Worm (Caenorhabditis elegans): ENCODE data around the gene npr-40.

DNA sequence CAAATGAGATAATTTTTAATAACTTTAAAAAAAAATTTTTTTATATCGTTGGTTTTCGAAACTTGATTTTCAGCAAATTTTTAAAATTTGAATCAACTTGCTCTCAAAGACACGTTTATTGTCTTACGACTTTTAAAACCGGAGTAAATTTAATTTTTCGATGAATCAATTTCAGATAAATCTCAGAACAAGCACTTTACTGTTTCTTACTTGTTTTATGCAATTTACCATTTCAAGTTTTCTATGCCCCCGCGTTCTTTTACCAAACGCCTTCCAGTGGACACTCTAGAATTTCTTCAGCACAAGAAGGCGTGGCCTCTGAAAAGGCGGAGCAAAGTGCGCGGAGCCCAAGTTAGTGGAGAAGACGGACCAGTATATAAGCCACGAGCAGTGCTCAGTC, 37.5 kb upstream of the npr-40 start, which contains the start of gene flp-8:
- no peak for TF ChIP-seq mab-9 (GFP tag; IDR thresholded peaks at IDR 0.05)
- TF ChIP-seq elt-3 (tag; optimal IDR thresholded peaks at IDR 0.05) = no peak
- no peak for TF ChIP-seq zag-1 (tag; optimal IDR thresholded peaks at IDR 0.05)
- no peak for TF ChIP-seq nhr-11 (tag; optimal IDR thresholded peaks at IDR 0.05)
- TF ChIP-seq ama-1 (optimal IDR thresholded peaks at IDR 0.05) = no peak
- no peak for TF ChIP-seq nhr-12 (tag; optimal IDR thresholded peaks at IDR 0.05)
- TF ChIP-seq zip-4 (GFP tag; optimal IDR thresholded peaks at IDR 0.05) = no peak
- TF ChIP-seq lin-39 (tag; optimal IDR thresholded peaks at IDR 0.05) = no peak
- TF ChIP-seq fkh-10 (GFP tag; optimal IDR thresholded peaks at IDR 0.05) = no peak
- no peak for TF ChIP-seq nhr-76 (tag; optimal IDR thresholded peaks at IDR 0.05)
- no peak for TF ChIP-seq aly-2 (tag; optimal IDR thresholded peaks at IDR 0.05)

Measured in whole organism, L1 larva.